Worm (Caenorhabditis elegans) whole organism, early embryonic: Measurements from ENCODE around the gene F14H8.2.

Experiments
- B0310.2 ChIP-seq: sonication (generic microtip); optimal IDR thresholded peaks from 2 replicates; lab custom pipeline; 2016; ENCODE audit warnings: mild to moderate bottlenecking, missing genetic modification characterization, missing compliant biosample characterization
- F13C5.2 ChIP-seq: sonication (generic microtip); optimal IDR thresholded peaks from 2 replicates; lab custom pipeline; 2017; ENCODE audit warnings: mild to moderate bottlenecking, missing genetic modification characterization, inconsistent platforms, missing compliant biosample characterization
- aly-1 ChIP-seq: sonication (generic microtip); optimal IDR thresholded peaks from 2 replicates; lab custom pipeline; 2016; ENCODE audit warnings: missing genetic modification characterization, missing compliant biosample characterization
- ama-1 ChIP-seq: fragments of 150-350 bp; optimal IDR thresholded peaks from 2 replicates; lab custom pipeline; 2014
- ceh-13 ChIP-seq: fragments of 200-800 bp; sonication (Bioruptor generic); optimal IDR thresholded peaks from 2 replicates; lab custom pipeline; 2018; ENCODE audit warnings: mild to moderate bottlenecking, missing genetic modification characterization, missing compliant biosample characterization
- ceh-36 ChIP-seq: sonication (generic microtip); optimal IDR thresholded peaks from 2 replicates; lab custom pipeline; 2016; ENCODE audit warnings: missing genetic modification characterization, inconsistent platforms, missing compliant biosample characterization
- ets-7 ChIP-seq: sonication (generic microtip); optimal IDR thresholded peaks from 2 replicates; lab custom pipeline; 2016; ENCODE audit warnings: missing genotype, missing genetic modification characterization, missing compliant biosample characterization
- flt-1 ChIP-seq: fragments of 200-800 bp; sonication (Bioruptor generic); IDR thresholded peaks from 2 replicates; pipeline ENCODE4 v1.3.6; 2022; ENCODE audit warnings: missing genetic modification characterization, missing compliant biosample characterization
- hmbx-1 ChIP-seq: sonication (generic microtip); optimal IDR thresholded peaks from 2 replicates; lab custom pipeline; 2016; ENCODE audit warnings: mild to moderate bottlenecking, missing genetic modification characterization, missing compliant biosample characterization
- hmg-4 ChIP-seq: fragments of 200-800 bp; sonication (Bioruptor generic); optimal IDR thresholded peaks from 2 replicates; lab custom pipeline; 2018; ENCODE audit warnings: mild to moderate bottlenecking, missing genetic modification characterization, missing compliant biosample characterization
- hnd-1 ChIP-seq: sonication (generic microtip); optimal IDR thresholded peaks from 2 replicates; lab custom pipeline; 2016; ENCODE audit warnings: missing genetic modification characterization, missing compliant biosample characterization
- pes-1 ChIP-seq: fragments of 200-800 bp; sonication (Bioruptor generic); IDR thresholded peaks from 2 replicates; pipeline ENCODE4 v1.3.6; 2022; ENCODE audit warnings: missing genetic modification reagents, missing genetic modification characterization, missing compliant biosample characterization
- scrt-1 ChIP-seq: fragments of 200-800 bp; sonication (Bioruptor generic); IDR thresholded peaks from 2 replicates; pipeline ENCODE4 v1.3.6; 2022; ENCODE audit warnings: missing genetic modification characterization, missing compliant biosample characterization
- sea-1 ChIP-seq: fragments of 200-800 bp; sonication (Bioruptor generic); conservative IDR thresholded peaks from 2 replicates; pipeline ENCODE4 v1.3.6; 2022; ENCODE audit warnings: missing genetic modification characterization, missing compliant biosample characterization
- tbx-11 ChIP-seq: fragments of 200-800 bp; sonication (Bioruptor generic); IDR thresholded peaks from 2 replicates; pipeline ENCODE4 v1.3.6; 2022; ENCODE audit warnings: missing genetic modification characterization, missing compliant biosample characterization
- tbx-37 ChIP-seq: fragments of 200-800 bp; sonication (Bioruptor generic); conservative IDR thresholded peaks from 2 replicates; pipeline ENCODE4 v1.3.6; 2022; ENCODE audit warnings: missing genetic modification reagents, missing genetic modification characterization, missing compliant biosample characterization
- tra-4 ChIP-seq: sonication (generic microtip); optimal IDR thresholded peaks from 2 replicates; lab custom pipeline; 2017; ENCODE audit warnings: missing genetic modification characterization, missing compliant biosample characterization

Gene F14H8.2

ce11 chrV:14990843-14991242, 29.3 kb downstream of the F14H8.2 start, which contains the start of the genes cdt-2 and T01C3.2:
Gene cdt-2 (minus strand): TSS chrV:14991126.
Gene T01C3.2 (plus strand): TSS chrV:14991168.
- TF ChIP-seq pes-1 (GFP tag; lab: Robert Waterston, UW): no peak
- TF ChIP-seq ceh-13 (GFP tag; lab: Kevin White, UChicago): no peak
- no peak for TF ChIP-seq hmbx-1 (tag; lab: Kevin White, UChicago)
- no peak for TF ChIP-seq scrt-1 (GFP tag; lab: Robert Waterston, UW)
- no peak for TF ChIP-seq ama-1 (lab: Kevin White, UChicago)
- TF ChIP-seq tra-4 (tag; lab: Kevin White, UChicago): no peak

ce11 chrV:14984593-14984992, 35.5 kb downstream of the F14H8.2 start, which contains the start of gene F02D8.4:
Gene F02D8.4 (plus strand): TSS chrV:14984893.
- TF ChIP-seq F13C5.2: no peak
- no peak for TF ChIP-seq sea-1 (GFP tag; lab: Robert Waterston, UW)
- no peak for TF ChIP-seq ceh-13 (GFP tag; lab: Kevin White, UChicago)
- TF ChIP-seq pes-1 (GFP tag; lab: Robert Waterston, UW): no peak
- no peak for TF ChIP-seq tra-4 (tag; lab: Kevin White, UChicago)
- TF ChIP-seq tbx-11: no peak
- no peak for TF ChIP-seq scrt-1 (GFP tag; lab: Robert Waterston, UW)
- no peak for TF ChIP-seq flt-1
- no peak for TF ChIP-seq ama-1 (lab: Kevin White, UChicago)
- TF ChIP-seq B0310.2 (tag; lab: Kevin White, UChicago): no peak
- no peak for TF ChIP-seq hnd-1 (tag; lab: Kevin White, UChicago)
- no peak for TF ChIP-seq tbx-37
- TF ChIP-seq hmbx-1 (tag; lab: Kevin White, UChicago): no peak

- TF ChIP-seq hmg-4 (GFP tag; lab: Kevin White, UChicago): no peak
- TF ChIP-seq ceh-36 (tag; lab: Kevin White, UChicago): no peak
- no peak for TF ChIP-seq tbx-11
- no peak for TF ChIP-seq flt-1
- no peak for TF ChIP-seq aly-1
- TF ChIP-seq hmbx-1 (tag; lab: Kevin White, UChicago): no peak
- no peak for TF ChIP-seq ets-7 (tag; lab: Kevin White, UChicago)
- no peak for TF ChIP-seq tbx-37
- no peak for TF ChIP-seq tra-4 (tag; lab: Kevin White, UChicago)
Observed at ce11 chrV:14979937-14980336, 40.2 kb downstream of the F14H8.2 start, which contains the start of gene xbx-1. Gene xbx-1 (plus strand): TSS chrV:14980237.

- TF ChIP-seq hnd-1 (tag; lab: Kevin White, UChicago) (no peak), F13C5.2 (no peak), sea-1 (GFP tag; lab: Robert Waterston, UW) (no peak), scrt-1 (GFP tag; lab: Robert Waterston, UW) (no peak), ets-7 (tag; lab: Kevin White, UChicago) (no peak), B0310.2 (tag; lab: Kevin White, UChicago) (no peak), ceh-36 (tag; lab: Kevin White, UChicago) (no peak), tbx-11 (no peak), pes-1 (GFP tag; lab: Robert Waterston, UW) (no peak), ama-1 (lab: Kevin White, UChicago) (no peak), tra-4 (tag; lab: Kevin White, UChicago) (no peak)
Observed at ce11 chrV:14978205-14978751, 41.9 kb downstream of the F14H8.2 start, which contains the start of the genes grd-12 and F02D8.1. Gene grd-12 (plus strand): TSS chrV:14978505. Gene F02D8.1 (minus strand): TSS chrV:14978701.

- TF ChIP-seq ets-7 (tag; lab: Kevin White, UChicago): no peak
- no peak for TF ChIP-seq aly-1
- TF ChIP-seq ceh-13 (GFP tag; lab: Kevin White, UChicago): no peak
- TF ChIP-seq ama-1 (lab: Kevin White, UChicago): no peak
- no peak for TF ChIP-seq tbx-11
- TF ChIP-seq scrt-1 (GFP tag; lab: Robert Waterston, UW): no peak
- no peak for TF ChIP-seq ceh-36 (tag; lab: Kevin White, UChicago)
- no peak for TF ChIP-seq hmg-4 (GFP tag; lab: Kevin White, UChicago)
- TF ChIP-seq flt-1: no peak
- TF ChIP-seq B0310.2 (tag; lab: Kevin White, UChicago): no peak
- no peak for TF ChIP-seq pes-1 (GFP tag; lab: Robert Waterston, UW)
- TF ChIP-seq tra-4 (tag; lab: Kevin White, UChicago): no peak
- TF ChIP-seq F13C5.2: no peak
- no peak for TF ChIP-seq hnd-1 (tag; lab: Kevin White, UChicago)
- no peak for TF ChIP-seq sea-1 (GFP tag; lab: Robert Waterston, UW)
Observed at ce11 chrV:14971136-14971535, 49.0 kb downstream of the F14H8.2 start, which contains the start of gene nlp-59. Gene nlp-59 (plus strand): TSS chrV:14971436.
